Fruit fly (Drosophila melanogaster): Measurements from ENCODE around the gene ft.

dm6 chr2L:4195672-4196281 lies 25.8 kb downstream of the ft start:
- TF ChIP-seq bab1 (GFP tag; optimal IDR thresholded peaks at IDR 0.05) = no peak
- no peak for TF ChIP-seq cnc (optimal IDR thresholded peaks at IDR 0.05)
- TF ChIP-seq tj (GFP tag; optimal IDR thresholded peaks at IDR 0.05) = no peak
- TF ChIP-seq ovo (GFP tag; optimal IDR thresholded peaks at IDR 0.05) = no peak
- no peak for TF ChIP-seq CG1620 (GFP tag; optimal IDR thresholded peaks at IDR 0.05)
- no peak for TF ChIP-seq kay (GFP tag; ENCODE audit: borderline replicate concordance)
- no peak for TF ChIP-seq CG14711 (tag; optimal IDR thresholded peaks at IDR 0.05)
- TF ChIP-seq Crg-1 (GFP tag; optimal IDR thresholded peaks at IDR 0.05) = no peak
- no peak for TF ChIP-seq CG7101 (tag; optimal IDR thresholded peaks at IDR 0.05)
- no peak for TF ChIP-seq Hr96 (GFP tag; optimal IDR thresholded peaks at IDR 0.05)
- TF ChIP-seq CG33017 (tag; optimal IDR thresholded peaks at IDR 0.05) = no peak
- no peak for TF ChIP-seq cic (GFP tag; optimal IDR thresholded peaks at IDR 0.05)
- TF ChIP-seq toe (GFP tag; optimal IDR thresholded peaks at IDR 0.05) = no peak

Data from whole organism, adult.